Fruit fly (Drosophila melanogaster): ENCODE measurements around the gene ksh.

Gene ksh

dm6 chrX:19453138-19453537 lies 41.7 kb downstream of the ksh start (continued):
- TF ChIP-seq odd (GFP tag; optimal IDR thresholded peaks at IDR 0.05): peak; percentile 9
- TF ChIP-seq Hr51 (GFP tag; optimal IDR thresholded peaks at IDR 0.05): peak in 1 of 2 experiments; percentile 55
- TF ChIP-seq CG15696 (tag; optimal IDR thresholded peaks at IDR 0.05): no peak
- TF ChIP-seq nmo (GFP tag; optimal IDR thresholded peaks at IDR 0.05): peak; percentile 47
- TF ChIP-seq HHEX (GFP tag; optimal IDR thresholded peaks at IDR 0.05): peak; percentile 41
- peak; percentile 34 for TF ChIP-seq ind (GFP tag; optimal IDR thresholded peaks at IDR 0.05)
- peak; percentile 4 for TF ChIP-seq sug (tag; optimal IDR thresholded peaks at IDR 0.05)
- TF ChIP-seq CG17568 (GFP tag; optimal IDR thresholded peaks at IDR 0.05): no peak
- TF ChIP-seq CG18599 (GFP tag; optimal IDR thresholded peaks at IDR 0.05): peak; percentile 80
- TF ChIP-seq CG1602 (GFP tag; optimal IDR thresholded peaks at IDR 0.05): peak; percentile 1
- TF ChIP-seq CG4617 (GFP tag; optimal IDR thresholded peaks at IDR 0.05; ENCODE audit: borderline replicate concordance): no peak
- no peak for TF ChIP-seq ash1 (GFP tag; optimal IDR thresholded peaks at IDR 0.05)
- peak; percentile 34 for TF ChIP-seq bcd (GFP tag; optimal IDR thresholded peaks at IDR 0.05)
- peak; percentile 21; the same call in 1 of the 4 replicates for TF ChIP-seq Gug (GFP tag; IDR thresholded peaks at IDR 0.05)
- TF ChIP-seq dysf (GFP tag; IDR thresholded peaks at IDR 0.05): peak; percentile 59; the same call in 2 of the 3 replicates
- TF ChIP-seq Max (GFP tag; optimal IDR thresholded peaks at IDR 0.05): no peak
- TF ChIP-seq CG2129 (GFP tag; IDR thresholded peaks at IDR 0.05; ENCODE audit: partially characterized antibody): no peak
- TF ChIP-seq MBD-R2 (GFP tag; IDR thresholded peaks at IDR 0.05): no peak
- no peak for TF ChIP-seq CG11696 (GFP tag; IDR thresholded peaks at IDR 0.05)
- TF ChIP-seq CG7839 (tag; optimal IDR thresholded peaks at IDR 0.05): peak; percentile 60
- no peak for TF ChIP-seq GATAe (GFP tag; conservative IDR thresholded peaks at IDR 0.05)
- TF ChIP-seq CG13424 (tag; optimal IDR thresholded peaks at IDR 0.05): peak; percentile 10
- TF ChIP-seq CG30020 (tag; optimal IDR thresholded peaks at IDR 0.05): no peak
- TF ChIP-seq Dad (GFP tag; optimal IDR thresholded peaks at IDR 0.05): no peak
- TF ChIP-seq Drgx (GFP tag; IDR thresholded peaks at IDR 0.05): 0 out of 2 replicates have a peak, but pooled peaks have one; percentile 25
- peak; percentile 54 for TF ChIP-seq Xrp1 (GFP tag; IDR thresholded peaks at IDR 0.05)

- TF ChIP-seq fd3F (GFP tag; optimal IDR thresholded peaks at IDR 0.05): no peak
These were observed 46.5 kb downstream of the ksh start for dm6 chrX:19448297-19448696.
